Fruit fly (Drosophila melanogaster): ENCODE data around the gene CG9853.

The CG9853 gene

DNA sequence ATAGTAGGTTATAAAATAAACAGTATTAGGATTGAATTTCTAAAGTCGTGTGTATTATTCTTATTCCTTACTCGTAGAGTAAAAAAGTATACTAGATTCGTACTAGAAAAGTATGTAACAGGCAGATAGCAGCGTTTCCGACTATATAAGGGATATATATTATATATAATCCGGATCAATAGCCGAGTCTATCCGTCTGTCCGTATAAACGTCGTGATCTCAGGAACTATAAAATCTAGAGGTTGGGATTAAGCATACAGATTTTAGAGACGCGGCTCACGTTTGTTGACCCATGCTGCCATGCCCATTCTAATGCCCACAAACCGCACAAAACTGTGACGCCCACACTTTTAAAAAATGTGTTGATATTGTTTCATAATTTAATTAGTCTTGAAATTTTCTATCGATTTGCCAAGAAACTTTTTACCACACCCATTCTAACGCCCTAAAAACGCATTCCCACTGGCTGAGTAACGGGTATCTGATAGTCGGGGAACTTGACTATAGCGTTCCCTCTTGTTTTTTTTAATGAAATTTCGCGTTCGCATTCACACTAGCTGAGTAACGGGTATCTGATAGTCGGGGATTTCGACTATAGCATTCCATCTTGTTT lies at the start of gene CG9853:
CG9853 (minus strand) TSS at position 51 of the 613 bp plus-strand sequence.
- TF ChIP-seq CG3919 (GFP tag; optimal IDR thresholded peaks at IDR 0.05) (no peak), CG4318 (GFP tag; optimal IDR thresholded peaks at IDR 0.05) (no peak), CG1621 (tag; optimal IDR thresholded peaks at IDR 0.05) (no peak), fd59A (GFP tag; optimal IDR thresholded peaks at IDR 0.05) (no peak), achi (GFP tag; optimal IDR thresholded peaks at IDR 0.05) (no peak), acj6 (GFP tag; optimal IDR thresholded peaks at IDR 0.05) (no peak), dsx (GFP tag; optimal IDR thresholded peaks at IDR 0.05; ENCODE audit: poor library complexity, severe bottlenecking) (no peak), Sox14 (GFP tag; optimal IDR thresholded peaks at IDR 0.05) (no peak), CG8319 (GFP tag; optimal IDR thresholded peaks at IDR 0.05) (no peak)

DNA sequence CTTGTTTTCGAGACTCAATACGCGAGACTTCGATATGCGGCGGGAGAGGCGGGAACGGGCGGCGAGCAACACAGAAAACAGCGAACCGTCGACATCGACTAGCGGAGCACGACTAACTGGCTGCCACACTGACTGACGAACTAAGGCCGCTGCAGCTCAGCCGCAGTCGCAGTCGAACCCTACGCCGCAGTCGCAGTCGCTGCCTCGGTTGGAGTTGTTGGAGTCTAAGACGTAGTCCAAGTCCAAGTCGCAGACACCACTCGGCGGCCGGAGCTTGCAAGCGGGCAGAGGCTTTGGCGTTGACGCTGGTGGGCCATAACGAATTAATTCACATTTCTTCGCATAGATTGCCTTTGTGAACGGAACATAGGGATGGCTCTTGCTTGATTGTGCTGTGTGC lies 48.9 kb upstream of the CG9853 start:
- TF ChIP-seq CG10631 (GFP tag; optimal IDR thresholded peaks at IDR 0.05) (no peak), CG15336 (GFP tag; IDR thresholded peaks at IDR 0.05) (0 out of 2 replicates have a peak, but pooled peaks have one; percentile 21), Eip93F (GFP tag; optimal IDR thresholded peaks at IDR 0.05) (no peak), CG8119 (GFP tag; IDR thresholded peaks at IDR 0.05) (0 out of 3 replicates have a peak, but pooled peaks have one; percentile 21), Eip78C (GFP tag) (peak; percentile 34), eg (GFP tag; IDR thresholded peaks at IDR 0.05) (peak; percentile 29; the same call in 1 of the 3 replicates), CG1621 (tag; optimal IDR thresholded peaks at IDR 0.05) (peak; percentile 31)

DNA sequence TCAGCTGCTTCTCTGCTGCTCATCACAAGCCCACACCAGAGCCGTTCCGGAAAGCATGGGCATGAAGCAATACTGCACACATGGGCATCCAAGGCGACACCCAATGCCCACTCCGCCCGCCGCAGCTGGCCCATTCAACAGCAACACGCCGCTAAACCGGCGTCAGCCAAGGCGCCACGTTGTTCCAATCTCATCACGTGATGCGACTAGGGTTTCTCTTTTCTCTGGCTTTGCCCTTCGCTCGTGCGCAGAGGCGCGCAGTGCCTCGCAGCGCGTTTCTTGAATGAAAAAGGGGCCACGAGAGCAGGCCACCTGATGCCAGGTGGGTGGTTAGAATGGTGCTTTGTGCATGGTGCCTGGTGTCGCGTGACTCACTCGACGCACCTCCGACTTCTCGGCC lies 47.4 kb upstream of the CG9853 start:
- TF ChIP-seq ss (GFP tag; optimal IDR thresholded peaks at IDR 0.05) (peak in 1 of 2 experiments; percentile 17), CG8119 (GFP tag; IDR thresholded peaks at IDR 0.05) (no peak), svp (GFP tag) (peak; percentile 0)

DNA sequence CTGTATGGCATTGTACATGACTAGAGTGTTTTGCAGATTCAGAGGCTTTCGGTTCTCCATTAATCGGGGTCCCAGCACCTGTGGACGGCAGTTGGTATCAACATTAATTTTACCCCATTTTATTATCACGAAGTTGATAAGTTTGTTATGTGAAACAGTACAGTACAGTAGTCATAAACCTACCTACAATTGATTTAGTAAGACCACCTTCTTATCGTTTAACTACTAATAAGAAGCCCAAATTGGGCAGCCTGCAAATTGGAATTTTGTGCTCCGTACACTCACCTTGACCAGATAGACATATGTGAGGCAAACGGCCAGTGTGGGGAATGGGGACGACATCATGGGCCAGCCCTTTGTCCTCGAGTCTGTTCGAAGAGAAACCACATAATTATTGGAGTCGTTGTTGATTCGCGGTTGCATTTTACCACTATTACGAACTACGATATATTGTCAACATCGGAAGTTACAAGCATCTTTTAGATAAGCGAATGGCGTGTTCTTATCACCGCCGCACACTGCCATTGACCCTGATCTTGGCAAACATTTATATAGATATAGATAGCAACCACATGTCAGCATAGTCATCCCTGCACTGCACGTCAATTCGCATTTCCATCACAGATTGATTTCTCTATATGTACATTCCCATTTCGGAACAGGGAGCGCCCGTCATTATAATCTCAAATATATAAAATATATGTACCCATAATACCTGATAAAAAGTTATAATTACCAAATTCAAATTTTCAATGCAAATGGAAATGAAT lies 44.8 kb upstream of the CG9853 start:
- TF ChIP-seq vri (GFP tag; optimal IDR thresholded peaks at IDR 0.05) (no peak), fkh (GFP tag; optimal IDR thresholded peaks at IDR 0.05) (peak; percentile 17), Eip78C (GFP tag) (peak; percentile 53)

DNA sequence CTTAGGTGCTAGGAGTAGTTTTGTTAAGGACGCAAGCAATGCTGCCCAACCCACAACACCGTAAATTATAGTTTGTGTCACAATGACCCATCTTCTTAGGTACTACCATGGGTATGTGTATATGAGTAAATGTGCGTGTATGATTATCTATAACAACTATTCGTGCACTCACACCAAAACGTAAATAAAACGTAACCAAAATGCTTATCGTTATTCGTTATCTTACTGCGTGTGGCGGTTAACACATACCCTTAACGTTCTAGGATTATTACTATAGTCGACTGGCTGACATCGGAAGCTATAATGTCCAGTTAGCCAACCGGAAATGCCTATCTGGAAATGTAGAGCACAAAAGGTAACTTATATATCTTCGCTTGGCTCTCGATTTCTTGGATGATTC lies 43.3 kb upstream of the CG9853 start:
- TF ChIP-seq CG8632 (GFP tag; optimal IDR thresholded peaks at IDR 0.05), result no peak
- TF ChIP-seq CG3032 (tag; optimal IDR thresholded peaks at IDR 0.05), result no peak
- TF ChIP-seq Sox14 (GFP tag; optimal IDR thresholded peaks at IDR 0.05), result no peak
- TF ChIP-seq cyc (GFP tag; optimal IDR thresholded peaks at IDR 0.05), result no peak
- no peak for TF ChIP-seq acj6 (GFP tag; optimal IDR thresholded peaks at IDR 0.05)
- TF ChIP-seq esn (GFP tag; optimal IDR thresholded peaks at IDR 0.05), result no peak

DNA sequence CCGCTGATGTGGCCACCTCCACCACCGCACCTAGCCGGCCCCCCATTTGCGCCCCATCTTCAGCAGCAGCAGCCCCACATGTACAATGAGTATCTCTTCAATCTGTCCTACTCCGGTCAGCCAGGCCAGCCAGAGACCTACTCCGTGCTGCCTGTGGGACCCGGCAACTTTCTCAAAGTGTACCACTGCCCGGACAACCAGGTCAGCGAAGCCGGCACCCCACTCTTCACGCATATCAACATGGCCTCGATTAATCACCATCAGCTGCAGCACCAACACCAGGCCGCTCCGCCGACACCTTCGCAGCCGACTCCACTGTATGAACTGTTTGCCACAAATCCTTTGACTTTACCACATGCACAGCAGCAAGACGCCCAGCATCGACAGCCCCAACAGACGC lies 36.0 kb upstream of the CG9853 start:
- no peak for TF ChIP-seq fkh (GFP tag; optimal IDR thresholded peaks at IDR 0.05)
- no peak for TF ChIP-seq Sox15 (GFP tag; optimal IDR thresholded peaks at IDR 0.05)
- TF ChIP-seq CG10631 (GFP tag; optimal IDR thresholded peaks at IDR 0.05), result no peak
- no peak for TF ChIP-seq ss (GFP tag; optimal IDR thresholded peaks at IDR 0.05)
- no peak for TF ChIP-seq achi (GFP tag; optimal IDR thresholded peaks at IDR 0.05)
- TF ChIP-seq CG32006 (GFP tag; optimal IDR thresholded peaks at IDR 0.05), result no peak
- no peak for TF ChIP-seq pdm3 (GFP tag; optimal IDR thresholded peaks at IDR 0.05)
- TF ChIP-seq CG10669 (GFP tag; optimal IDR thresholded peaks at IDR 0.05), result no peak
- TF ChIP-seq Met (GFP tag; optimal IDR thresholded peaks at IDR 0.05), result no peak
- TF ChIP-seq CG11294 (GFP tag; IDR thresholded peaks at IDR 0.05), result no peak
- no peak for TF ChIP-seq CG8119 (GFP tag; IDR thresholded peaks at IDR 0.05)
- TF ChIP-seq CG6854 (GFP tag; optimal IDR thresholded peaks at IDR 0.05), result no peak
